Worm (Caenorhabditis elegans): ENCODE results near the gene C56E10.3.

Gene C56E10.3

DNA sequence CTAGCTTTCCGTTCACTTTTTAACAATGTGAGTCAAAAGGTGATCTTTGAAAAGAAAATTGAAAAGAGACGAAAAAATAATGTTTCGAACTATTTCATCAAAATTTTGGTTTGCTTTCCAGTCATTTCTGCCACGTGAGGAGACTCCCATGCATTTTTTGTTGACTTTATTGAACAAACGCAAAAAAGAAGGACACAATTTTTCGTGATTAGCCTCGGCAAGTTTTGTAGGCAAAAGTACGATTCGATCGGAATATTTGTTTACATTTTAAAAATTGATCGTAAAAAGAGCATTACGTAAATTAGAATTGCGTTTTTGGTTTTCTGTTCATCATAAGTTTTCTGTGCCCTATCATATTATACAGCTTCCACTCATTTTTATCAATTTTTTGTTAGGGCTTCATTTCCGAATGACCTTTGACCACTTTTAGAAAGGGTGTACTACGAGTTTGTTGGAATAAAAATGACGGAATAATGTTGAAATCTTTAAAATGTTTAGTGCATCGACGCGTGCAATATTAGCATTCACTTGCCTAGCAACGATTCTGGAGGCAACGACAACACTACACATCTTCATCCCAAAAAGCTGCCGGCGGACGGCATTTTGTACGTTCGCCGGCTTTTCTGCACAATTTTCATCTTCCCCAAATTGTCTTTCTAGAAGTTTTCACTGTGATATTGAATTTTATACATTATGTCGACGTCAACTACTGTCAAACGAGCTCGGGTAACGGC, at the start of gene C56E10.3:
Gene C56E10.3 (plus strand): TSS at position 684 of the 734 bp plus-strand sequence.
- TF ChIP-seq bed-3 (GFP tag; optimal IDR thresholded peaks at IDR 0.05) (no peak), drap-1 (GFP tag; optimal IDR thresholded peaks at IDR 0.05) (no peak), ceh-43 (GFP tag; optimal IDR thresholded peaks at IDR 0.05) (no peak), mls-2 (tag; optimal IDR thresholded peaks at IDR 0.05) (no peak), M03D4.4 (tag; optimal IDR thresholded peaks at IDR 0.05) (no peak), mep-1 (tag; optimal IDR thresholded peaks at IDR 0.05) (no peak), lin-13 (tag; optimal IDR thresholded peaks at IDR 0.05) (no peak), cnd-1 (tag; optimal IDR thresholded peaks at IDR 0.05) (no peak), elt-3 (tag; optimal IDR thresholded peaks at IDR 0.05) (no peak), sem-2 (GFP tag; optimal IDR thresholded peaks at IDR 0.05) (no peak), ham-2 (GFP tag; optimal IDR thresholded peaks at IDR 0.05) (no peak), ces-1 (GFP tag; optimal IDR thresholded peaks at IDR 0.05) (no peak), blmp-1 (tag; optimal IDR thresholded peaks at IDR 0.05) (no peak), nhr-76 (tag; optimal IDR thresholded peaks at IDR 0.05) (no peak), unc-39 (tag; optimal IDR thresholded peaks at IDR 0.05) (no peak), pha-4 (tag; optimal IDR thresholded peaks at IDR 0.05) (no peak)

DNA sequence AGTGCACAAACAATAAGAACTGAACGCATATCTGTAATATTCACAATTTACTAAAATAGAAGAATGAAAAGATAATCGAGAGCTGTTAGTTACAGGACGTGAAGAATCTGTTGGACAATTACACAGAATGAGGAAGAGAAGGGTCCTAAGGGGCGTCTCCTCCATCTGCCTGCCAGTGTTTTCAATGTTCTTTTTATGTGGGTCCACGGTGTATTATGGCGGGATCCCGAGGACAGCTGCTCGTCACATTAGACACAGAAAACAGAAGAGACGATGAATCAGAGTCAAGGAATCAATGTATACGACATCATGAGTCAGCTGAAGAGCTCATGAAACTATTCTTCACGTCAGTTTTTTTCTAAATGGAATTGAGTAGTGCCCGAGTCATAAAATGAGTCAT, 48.4 kb upstream of the C56E10.3 start, which contains the start of gene ttr-6:
Gene ttr-6 (minus strand): TSS at position 33 of the 400 bp plus-strand sequence.
- no peak for TF ChIP-seq sem-2 (GFP tag; optimal IDR thresholded peaks at IDR 0.05)
- peak; percentile 56 for TF ChIP-seq unc-62 (GFP tag; optimal IDR thresholded peaks at IDR 0.05)
- TF ChIP-seq hlh-1 (tag; optimal IDR thresholded peaks at IDR 0.05), result peak; percentile 97
- TF ChIP-seq unc-120 (tag; optimal IDR thresholded peaks at IDR 0.05; ENCODE audit: poor library complexity, severe bottlenecking), result peak; percentile 68

DNA sequence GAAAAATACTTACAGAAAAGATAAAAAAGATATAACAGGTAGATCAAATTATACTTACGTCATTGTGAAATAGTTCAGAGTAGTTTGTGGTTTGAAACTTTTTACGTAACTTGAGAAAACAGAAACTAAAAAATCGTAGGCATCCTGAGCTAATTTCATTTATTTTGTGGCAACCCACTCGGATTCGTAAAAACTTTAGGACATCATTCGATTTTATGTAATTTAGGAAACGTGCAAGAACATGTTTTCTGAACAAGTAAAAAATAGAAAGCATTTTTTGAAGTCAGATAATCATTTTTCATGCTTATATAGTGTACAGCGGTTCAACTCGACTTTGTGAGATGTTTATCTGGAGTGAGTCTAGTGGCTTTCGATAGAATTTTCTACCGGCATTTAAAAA, 46.7 kb upstream of the C56E10.3 start, which contains the start of gene hic-1:
Gene hic-1 (minus strand): TSS at position 101 of the 400 bp plus-strand sequence.
- TF ChIP-seq mls-2 (tag; optimal IDR thresholded peaks at IDR 0.05), result no peak
- TF ChIP-seq ceh-43 (GFP tag; optimal IDR thresholded peaks at IDR 0.05), result no peak
- no peak for TF ChIP-seq mab-5 (tag; optimal IDR thresholded peaks at IDR 0.05)

DNA sequence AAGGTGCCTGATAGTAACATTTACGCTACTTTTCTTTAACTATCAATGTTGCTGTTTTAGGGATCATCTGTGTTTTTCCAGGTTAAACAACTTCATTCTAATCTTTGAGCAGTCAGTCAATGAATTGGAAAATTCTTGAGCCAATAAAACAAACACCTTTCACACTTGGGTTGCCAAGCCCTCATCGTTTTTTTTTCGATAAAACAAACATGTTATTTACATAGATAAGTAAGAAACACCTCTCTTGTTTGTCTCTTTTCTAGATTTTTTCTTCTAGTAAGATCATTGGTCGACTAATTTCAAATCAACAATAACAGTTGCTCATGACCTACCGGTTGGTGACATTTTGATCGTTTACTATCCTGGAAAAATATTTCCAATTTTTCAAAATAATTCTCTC, 43.5 kb upstream of the C56E10.3 start:
- no peak for TF ChIP-seq ztf-11 (tag; optimal IDR thresholded peaks at IDR 0.05)
- no peak for TF ChIP-seq hlh-1 (tag; optimal IDR thresholded peaks at IDR 0.05)
- no peak for TF ChIP-seq unc-120 (tag; optimal IDR thresholded peaks at IDR 0.05; ENCODE audit: poor library complexity, severe bottlenecking)
- TF ChIP-seq zip-8 (tag; optimal IDR thresholded peaks at IDR 0.05), result no peak
- TF ChIP-seq drap-1 (GFP tag; optimal IDR thresholded peaks at IDR 0.05), result no peak
- no peak for TF ChIP-seq ceh-83 (GFP tag; optimal IDR thresholded peaks at IDR 0.05)
- TF ChIP-seq elt-1 (tag; optimal IDR thresholded peaks at IDR 0.05; ENCODE audit: borderline replicate concordance, insufficient read depth), result no peak
- TF ChIP-seq unc-62 (GFP tag; optimal IDR thresholded peaks at IDR 0.05), result no peak
- no peak for TF ChIP-seq elt-3 (tag; optimal IDR thresholded peaks at IDR 0.05)
- no peak for TF ChIP-seq mab-5 (tag; optimal IDR thresholded peaks at IDR 0.05)
- TF ChIP-seq lsy-2 (tag; optimal IDR thresholded peaks at IDR 0.05), result no peak
- TF ChIP-seq ceh-39 (tag; optimal IDR thresholded peaks at IDR 0.05), result no peak
- TF ChIP-seq ceh-43 (GFP tag; optimal IDR thresholded peaks at IDR 0.05), result no peak
- no peak for TF ChIP-seq ham-2 (GFP tag; optimal IDR thresholded peaks at IDR 0.05)
- no peak for TF ChIP-seq lin-13 (tag; optimal IDR thresholded peaks at IDR 0.05)
- no peak for TF ChIP-seq M03D4.4 (tag; optimal IDR thresholded peaks at IDR 0.05)
- TF ChIP-seq mls-2 (tag; optimal IDR thresholded peaks at IDR 0.05), result no peak
- TF ChIP-seq ces-1 (GFP tag; optimal IDR thresholded peaks at IDR 0.05), result no peak
- no peak for TF ChIP-seq cnd-1 (tag; optimal IDR thresholded peaks at IDR 0.05)

DNA sequence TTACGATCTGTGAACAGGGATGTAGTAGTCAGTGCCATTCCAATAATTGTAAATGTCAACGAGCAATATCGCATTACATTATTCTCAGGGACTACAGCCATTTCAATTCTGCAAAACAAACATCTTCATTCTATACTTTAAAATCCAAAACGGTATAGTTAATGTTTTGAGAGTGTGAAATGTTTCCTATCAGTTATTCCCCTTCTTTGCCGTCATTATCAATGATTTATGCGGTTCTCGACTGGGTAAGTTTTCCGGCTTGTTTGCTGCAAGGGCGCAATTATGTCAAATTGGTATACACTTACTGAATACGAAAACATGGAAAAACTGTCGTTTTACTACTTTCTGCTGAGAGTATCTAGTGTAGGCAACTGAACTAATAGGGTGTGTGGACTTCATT, 42.4 kb upstream of the C56E10.3 start, which contains the start of gene F23G4.1:
Gene F23G4.1 (minus strand): TSS at position 101 of the 400 bp plus-strand sequence.
- TF ChIP-seq ceh-39 (tag; optimal IDR thresholded peaks at IDR 0.05) (no peak), ces-1 (GFP tag; optimal IDR thresholded peaks at IDR 0.05) (no peak), unc-39 (tag; optimal IDR thresholded peaks at IDR 0.05) (no peak), ham-2 (GFP tag; optimal IDR thresholded peaks at IDR 0.05) (no peak), M03D4.4 (tag; optimal IDR thresholded peaks at IDR 0.05) (no peak), snpc-4 (tag; optimal IDR thresholded peaks at IDR 0.05) (no peak), unc-120 (tag; optimal IDR thresholded peaks at IDR 0.05; ENCODE audit: poor library complexity, severe bottlenecking) (no peak), bed-3 (GFP tag; optimal IDR thresholded peaks at IDR 0.05) (no peak), sem-2 (GFP tag; optimal IDR thresholded peaks at IDR 0.05) (no peak), hlh-1 (tag; optimal IDR thresholded peaks at IDR 0.05) (no peak), nhr-237 (tag; optimal IDR thresholded peaks at IDR 0.05) (no peak), drap-1 (GFP tag; optimal IDR thresholded peaks at IDR 0.05) (no peak), unc-62 (GFP tag; optimal IDR thresholded peaks at IDR 0.05) (no peak), nhr-12 (tag; optimal IDR thresholded peaks at IDR 0.05) (no peak), flh-1 (GFP tag; optimal IDR thresholded peaks at IDR 0.05) (no peak), lin-32 (GFP tag; optimal IDR thresholded peaks at IDR 0.05) (no peak), sptf-1 (tag; optimal IDR thresholded peaks at IDR 0.05) (no peak), ztf-11 (tag; optimal IDR thresholded peaks at IDR 0.05) (no peak)

Data from whole organism, mixed stage, embryonic.